ENCODE assay signal across 3 worm cellular contexts in genomic region chrIV:10017633-10018032, ce11.
TF ChIP-seq lines count a peak whose summit lies in the region.

Gene F44D12.2 (minus strand): TSS chrIV:10017733.

TF ChIP-seq in whole organism, L2 larva, 48 proteins besides CTCF, POLR2A, EP300 and RAD21:
- no peak for TF ChIP-seq snpc-4 (tag; optimal IDR thresholded peaks at IDR 0.05; lab: Kevin White, UChicago)
- peak; percentile 7 for TF ChIP-seq fos-1 (tag; optimal IDR thresholded peaks at IDR 0.05; lab: Kevin White, UChicago)
TF ChIP-seq in whole organism, L2 larva: peak in this region for 1.

TF ChIP-seq in whole organism, L3 larva, 47 proteins besides CTCF, POLR2A, EP300 and RAD21:
- TF ChIP-seq skn-1 (tag; optimal IDR thresholded peaks at IDR 0.05; lab: Kevin White, UChicago) (no peak), pqm-1 (tag; optimal IDR thresholded peaks at IDR 0.05; lab: Kevin White, UChicago) (peak; percentile 1), pha-4 (tag; optimal IDR thresholded peaks at IDR 0.05; lab: Kevin White, UChicago) (peak; percentile 22)

TF ChIP-seq in whole organism, L4 larva, 104 proteins besides CTCF, POLR2A, EP300 and RAD21:
- no peak for TF ChIP-seq zag-1 (tag; optimal IDR thresholded peaks at IDR 0.05; lab: Kevin White, UChicago)
- TF ChIP-seq snpc-1.2 (GFP tag; IDR thresholded peaks at IDR 0.05; lab: Robert Waterston, UW): no peak
- TF ChIP-seq duxl-1 (tag; optimal IDR thresholded peaks at IDR 0.05; lab: Kevin White, UChicago; ENCODE audit: poor library complexity): no peak
- no peak for TF ChIP-seq T20F7.1 (GFP tag; optimal IDR thresholded peaks at IDR 0.05; lab: Kevin White, UChicago)
- no peak for TF ChIP-seq php-3 (GFP tag; IDR thresholded peaks at IDR 0.05; lab: Robert Waterston, UW)
- no peak for TF ChIP-seq nhr-237 (tag; optimal IDR thresholded peaks at IDR 0.05; lab: Kevin White, UChicago)
- TF ChIP-seq unc-62 (GFP tag; optimal IDR thresholded peaks at IDR 0.05 in 1 of 2; lab: Kevin White, UChicago): no peak
- TF ChIP-seq unc-62 (tag; optimal IDR thresholded peaks at IDR 0.05; lab: Kevin White, UChicago): no peak
- no peak for TF ChIP-seq D1046.2 (GFP tag; IDR thresholded peaks at IDR 0.05; lab: Robert Waterston, UW)
- TF ChIP-seq daf-12 (tag; optimal IDR thresholded peaks at IDR 0.05; lab: Kevin White, UChicago): no peak
- TF ChIP-seq hlh-11 (tag; optimal IDR thresholded peaks at IDR 0.05; lab: Kevin White, UChicago): no peak
- no peak for TF ChIP-seq ceh-32 (tag; optimal IDR thresholded peaks at IDR 0.05; lab: Kevin White, UChicago; ENCODE audit: poor library complexity)
- TF ChIP-seq nhr-111 (GFP tag; optimal IDR thresholded peaks at IDR 0.05; lab: Kevin White, UChicago): no peak
- TF ChIP-seq nhr-77 (tag; optimal IDR thresholded peaks at IDR 0.05; lab: Kevin White, UChicago): no peak
- peak; percentile 76 for TF ChIP-seq nhr-28 (tag; optimal IDR thresholded peaks at IDR 0.05; lab: Kevin White, UChicago)
- no peak for TF ChIP-seq spr-1 (tag; optimal IDR thresholded peaks at IDR 0.05; lab: Kevin White, UChicago)
- TF ChIP-seq ctbp-1 (GFP tag; IDR thresholded peaks at IDR 0.05; lab: Robert Waterston, UW): no peak
- no peak for TF ChIP-seq mdl-1 (tag; optimal IDR thresholded peaks at IDR 0.05; lab: Kevin White, UChicago)
- TF ChIP-seq jun-1 (tag; optimal IDR thresholded peaks at IDR 0.05; lab: Kevin White, UChicago): no peak
- TF ChIP-seq daf-19 (GFP tag; conservative IDR thresholded peaks at IDR 0.05; lab: Robert Waterston, UW): no peak
- no peak for TF ChIP-seq daf-16 (GFP tag; optimal IDR thresholded peaks at IDR 0.05; lab: Kevin White, UChicago)
- peak; percentile 37 for TF ChIP-seq daf-16 (tag; optimal IDR thresholded peaks at IDR 0.05; lab: Kevin White, UChicago)
- peak; percentile 6 for TF ChIP-seq aha-1 (tag; lab: Kevin White, UChicago)

Comparison
In these comparisons a context has a peak if more than half of its experiments do, and no peak if none do; other contexts are left out.
1. Of the 23 proteins assayed by ChIP-seq in both whole organism, L4 larva and whole organism, L2 larva: peak only in whole organism, L4 larva: none; only in whole organism, L2 larva: fos-1; in both: none; in neither: 22.